Worm (Caenorhabditis elegans): ENCODE results near the gene ostf-4.

- TF ChIP-seq pes-1 (GFP tag; IDR thresholded peaks at IDR 0.05): no peak
- TF ChIP-seq ama-1 (optimal IDR thresholded peaks at IDR 0.05): no peak
- no peak for TF ChIP-seq ceh-13 (GFP tag; optimal IDR thresholded peaks at IDR 0.05)
- TF ChIP-seq B0310.2 (tag; optimal IDR thresholded peaks at IDR 0.05): no peak
- no peak for TF ChIP-seq tbx-37 (GFP tag; conservative IDR thresholded peaks at IDR 0.05)
- no peak for TF ChIP-seq flt-1 (GFP tag; IDR thresholded peaks at IDR 0.05)
- TF ChIP-seq aly-1 (tag; optimal IDR thresholded peaks at IDR 0.05): no peak
Observed at ce11 chrIII:10305295-10305694, 13.1 kb downstream of the ostf-4 start.
